Fruit fly (Drosophila melanogaster): Measurements from ENCODE around the gene rg.

Gene rg

DNA sequence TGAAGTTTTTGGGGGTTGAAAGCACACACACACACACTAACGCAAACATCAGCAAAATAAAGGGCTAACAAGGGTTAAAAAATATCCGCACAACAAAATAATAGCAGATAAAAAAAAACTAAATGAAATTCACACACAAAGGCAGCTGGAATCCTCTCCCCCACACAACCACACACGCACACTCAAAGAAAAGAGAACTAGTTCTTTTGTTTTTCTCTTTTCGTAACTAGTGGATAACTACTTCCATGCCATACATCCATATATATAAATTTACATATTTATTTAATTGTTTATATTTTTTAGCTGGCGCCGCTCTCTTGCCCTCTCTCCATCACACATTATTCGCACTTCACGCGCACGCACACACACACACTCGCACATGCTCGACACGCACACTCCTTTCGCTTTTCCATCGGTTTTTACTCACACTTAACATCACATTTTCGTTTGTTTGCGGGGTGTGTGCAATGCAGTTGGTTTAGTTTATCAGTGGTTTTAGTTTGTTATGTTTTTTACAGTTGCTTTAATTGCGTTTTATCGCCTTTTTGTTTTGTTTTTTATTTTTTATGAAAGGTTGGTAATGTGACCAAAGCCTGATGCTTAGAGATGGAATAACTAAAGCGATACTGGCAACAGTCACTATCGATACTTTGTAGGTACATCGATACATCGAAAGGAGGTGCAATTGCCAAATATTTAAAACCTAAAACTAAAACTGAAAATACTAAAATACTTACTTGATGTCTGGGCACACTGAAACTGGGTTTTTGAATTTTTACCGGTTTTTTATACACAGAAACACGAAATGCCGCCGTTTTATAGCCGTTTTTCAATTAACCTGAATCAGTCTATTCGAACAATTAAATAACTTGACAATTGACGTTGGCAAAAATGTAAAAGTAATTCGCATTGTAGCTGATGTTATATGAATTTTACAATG, 1.1 kb upstream of the rg start, which contains the start of gene CG32767 (continued):
- TF ChIP-seq Atf3 (GFP tag; optimal IDR thresholded peaks at IDR 0.05) (no peak), Hey (tag; optimal IDR thresholded peaks at IDR 0.05) (no peak), Rfx (GFP tag; IDR thresholded peaks at IDR 0.05) (peak; percentile 37; the same call in 1 of the 2 replicates), CG2678 (tag; optimal IDR thresholded peaks at IDR 0.05) (peak; percentile 48), CG18764 (GFP tag; optimal IDR thresholded peaks at IDR 0.05) (peak; percentile 11), CG16815 (GFP tag; optimal IDR thresholded peaks at IDR 0.05) (no peak), CG2202 (tag; optimal IDR thresholded peaks at IDR 0.05) (no peak), mld (GFP tag; IDR thresholded peaks at IDR 0.05; ENCODE audit: partially characterized antibody) (peak; percentile 88), croc (GFP tag; conservative IDR thresholded peaks at IDR 0.05) (no peak), CG16779 (GFP tag; IDR thresholded peaks at IDR 0.05) (no peak), oc (tag; optimal IDR thresholded peaks at IDR 0.05) (no peak), CG4360 (GFP tag; IDR thresholded peaks at IDR 0.05) (no peak), BEAF-32 (GFP tag; optimal IDR thresholded peaks at IDR 0.05) (peak; percentile 94), lbe (GFP tag; optimal IDR thresholded peaks at IDR 0.05) (no peak), trem (tag; optimal IDR thresholded peaks at IDR 0.05) (peak; percentile 48), CG17361 (GFP tag; IDR thresholded peaks at IDR 0.05) (no peak), hb (GFP tag; IDR thresholded peaks at IDR 0.05; ENCODE audit: partially characterized antibody) (peak; percentile 87), CG17829 (tag; optimal IDR thresholded peaks at IDR 0.05) (peak; percentile 15)

DNA sequence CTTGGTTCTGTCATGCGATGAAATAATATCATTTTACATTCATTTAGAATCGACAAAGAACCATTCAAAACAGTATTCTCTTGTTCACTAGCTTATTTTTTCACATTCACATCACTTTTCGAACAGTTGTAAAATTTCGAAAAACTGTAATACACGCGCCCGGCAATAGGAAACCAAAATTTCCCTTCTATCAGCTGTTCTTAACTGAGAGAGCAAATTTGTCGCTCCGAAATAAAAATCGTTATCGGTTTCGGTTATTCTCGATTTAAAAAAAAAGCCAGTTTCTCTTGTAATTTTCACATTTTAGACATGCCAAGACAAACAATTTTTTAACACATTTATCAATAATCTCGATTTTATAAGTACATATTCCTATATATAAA, 482 bp upstream of the rg start:
- no peak for TF ChIP-seq phol (tag; optimal IDR thresholded peaks at IDR 0.05)
- TF ChIP-seq ems (GFP tag; optimal IDR thresholded peaks at IDR 0.05): no peak
- no peak for TF ChIP-seq CG10321 (GFP tag; IDR thresholded peaks at IDR 0.05)
- TF ChIP-seq Dp (GFP tag; optimal IDR thresholded peaks at IDR 0.05): peak; percentile 72
- TF ChIP-seq Lpt (GFP tag; optimal IDR thresholded peaks at IDR 0.05): no peak
- TF ChIP-seq Myb (GFP tag; optimal IDR thresholded peaks at IDR 0.05): peak; percentile 13
- peak in 1 of 2 experiments; percentile 6 for TF ChIP-seq Trl (optimal IDR thresholded peaks at IDR 0.05)
- TF ChIP-seq Trl (GFP tag; optimal IDR thresholded peaks at IDR 0.05): no peak
- peak; percentile 7; the same call in 1 of the 2 replicates for TF ChIP-seq ato (GFP tag; IDR thresholded peaks at IDR 0.05; ENCODE audit: partially characterized antibody)
- TF ChIP-seq CG42726 (GFP tag; IDR thresholded peaks at IDR 0.05; ENCODE audit: partially characterized antibody): no peak
- TF ChIP-seq CTCF (GFP tag; optimal IDR thresholded peaks at IDR 0.05): peak; percentile 3
- no peak for TF ChIP-seq oc (tag; optimal IDR thresholded peaks at IDR 0.05)
- TF ChIP-seq CG3726 (GFP tag; IDR thresholded peaks at IDR 0.05): no peak
- TF ChIP-seq bbx (GFP tag; IDR thresholded peaks at IDR 0.05; ENCODE audit: partially characterized antibody): peak; percentile 4; the same call in 1 of the 2 replicates
- no peak for TF ChIP-seq zfh1 (GFP tag; IDR thresholded peaks at IDR 0.05)
- TF ChIP-seq hbn (GFP tag; IDR thresholded peaks at IDR 0.05; ENCODE audit: partially characterized antibody): no peak
- TF ChIP-seq CG6765 (GFP tag; optimal IDR thresholded peaks at IDR 0.05): peak; percentile 20
- peak; percentile 13 for TF ChIP-seq BtbVII (GFP tag; optimal IDR thresholded peaks at IDR 0.05)
- TF ChIP-seq CG16863 (GFP tag; optimal IDR thresholded peaks at IDR 0.05): no peak
- no peak for TF ChIP-seq nau (GFP tag; optimal IDR thresholded peaks at IDR 0.05)
- peak in 1 of 2 experiments; percentile 82 for TF ChIP-seq crp (GFP tag; optimal IDR thresholded peaks at IDR 0.05)
- TF ChIP-seq stc (GFP tag; IDR thresholded peaks at IDR 0.05): 0 out of 2 replicates have a peak, but pooled peaks have one; percentile 1
- TF ChIP-seq E2f2 (GFP tag; IDR thresholded peaks at IDR 0.05): peak; percentile 73

All from whole organism, embryonic.